Worm (Caenorhabditis elegans) whole organism, mixed stage, embryonic: ENCODE measurements around the gene tatn-1.

ENCODE experiments used
- M03D4.4 ChIP-seq: sonication (generic microtip); optimal IDR thresholded peaks from 2 replicates; lab custom pipeline; 2017; ENCODE audit warnings: mild to moderate bottlenecking, missing genetic modification characterization, missing compliant biosample characterization
- bed-3 ChIP-seq: fragments of 200-800 bp; sonication (Bioruptor generic); optimal IDR thresholded peaks from 3 replicates; lab custom pipeline; 2018; ENCODE audit warnings: mild to moderate bottlenecking, missing genetic modification characterization, moderate library complexity, missing compliant biosample characterization
- blmp-1 ChIP-seq: fragments of 150-350 bp; optimal IDR thresholded peaks from 2 replicates; lab custom pipeline; 2014; ENCODE audit warnings: missing biosample characterization, missing genetic modification characterization
- ceh-39 ChIP-seq: fragments of 150-350 bp; optimal IDR thresholded peaks from 2 replicates; lab custom pipeline; 2014; ENCODE audit warnings: missing biosample characterization, missing genetic modification characterization
- ceh-43 ChIP-seq: fragments of 200-800 bp; sonication (Bioruptor generic); optimal IDR thresholded peaks from 2 replicates; lab custom pipeline; 2018; ENCODE audit warnings: mild to moderate bottlenecking, missing genetic modification characterization, moderate library complexity, missing compliant biosample characterization
- ceh-83 ChIP-seq: fragments of 200-800 bp; sonication (Bioruptor generic); optimal IDR thresholded peaks from 2 replicates; lab custom pipeline; 2018; ENCODE audit warnings: mild to moderate bottlenecking, missing genetic modification characterization, missing compliant biosample characterization
- ces-1 ChIP-seq: fragments of 150-350 bp; optimal IDR thresholded peaks from 2 replicates; lab custom pipeline; 2014; ENCODE audit warnings: missing biosample characterization, missing genetic modification reagents, missing genetic modification characterization
- cnd-1 ChIP-seq: fragments of 200-800 bp; sonication (Bioruptor generic); optimal IDR thresholded peaks from 2 replicates; lab custom pipeline; 2018; ENCODE audit warnings: mild to moderate bottlenecking, missing genetic modification characterization, missing compliant biosample characterization
- drap-1 ChIP-seq: fragments of 200-800 bp; sonication (Bioruptor generic); optimal IDR thresholded peaks from 3 replicates; lab custom pipeline; 2018; ENCODE audit warnings: mild to moderate bottlenecking, missing genetic modification characterization, missing compliant biosample characterization
- elt-1 ChIP-seq: sonication (generic microtip); optimal IDR thresholded peaks from 2 replicates; lab custom pipeline; 2017; ENCODE audit warnings: missing genetic modification characterization, mild to moderate bottlenecking, missing compliant biosample characterization, antibody characterized with exemption, moderate library complexity, borderline replicate concordance; ENCODE audit not compliant: insufficient read depth
- elt-3 ChIP-seq: fragments of 150-350 bp; optimal IDR thresholded peaks from 2 replicates; lab custom pipeline; 2014; ENCODE audit warnings: missing biosample characterization, missing genetic modification characterization
- flh-1 ChIP-seq: fragments of 200-800 bp; sonication (Bioruptor generic); optimal IDR thresholded peaks from 2 replicates; lab custom pipeline; 2018; ENCODE audit warnings: mild to moderate bottlenecking, missing genetic modification characterization, moderate library complexity, missing compliant biosample characterization
- ham-2 ChIP-seq: fragments of 200-800 bp; sonication (Bioruptor generic); optimal IDR thresholded peaks from 2 replicates; lab custom pipeline; 2018; ENCODE audit warnings: mild to moderate bottlenecking, missing genetic modification characterization, missing compliant biosample characterization
- hlh-1 ChIP-seq: fragments of 150-350 bp; optimal IDR thresholded peaks from 2 replicates; lab custom pipeline; 2014; ENCODE audit warnings: missing biosample characterization, missing genetic modification reagents, missing genetic modification characterization
- lin-13 ChIP-seq: fragments of 150-350 bp; optimal IDR thresholded peaks from 2 replicates; lab custom pipeline; 2014; ENCODE audit warnings: missing biosample characterization, missing genetic modification characterization
- lin-32 ChIP-seq: fragments of 200-800 bp; sonication (Bioruptor generic); optimal IDR thresholded peaks from 2 replicates; lab custom pipeline; 2018; ENCODE audit warnings: mild to moderate bottlenecking, missing genetic modification characterization, missing compliant biosample characterization
- lsy-2 ChIP-seq: fragments of 150-350 bp; optimal IDR thresholded peaks from 2 replicates; lab custom pipeline; 2014; ENCODE audit warnings: missing biosample characterization, missing genetic modification characterization
- mab-5 ChIP-seq: fragments of 150-350 bp; optimal IDR thresholded peaks from 2 replicates; lab custom pipeline; 2014; ENCODE audit warnings: missing biosample characterization, missing genetic modification characterization
- mep-1 ChIP-seq: fragments of 150-350 bp; optimal IDR thresholded peaks from 2 replicates; lab custom pipeline; 2017; ENCODE audit warnings: missing biosample characterization, missing genetic modification reagents, missing genetic modification characterization, inconsistent platforms
- mls-2 ChIP-seq: sonication (generic microtip); optimal IDR thresholded peaks from 2 replicates; lab custom pipeline; 2016; ENCODE audit warnings: mild to moderate bottlenecking, missing genetic modification characterization, moderate library complexity, missing compliant biosample characterization
- nhr-12 ChIP-seq: fragments of 150-350 bp; optimal IDR thresholded peaks from 2 replicates; lab custom pipeline; 2014; ENCODE audit warnings: missing biosample characterization, missing genetic modification characterization
- nhr-2 ChIP-seq: fragments of 150-350 bp; optimal IDR thresholded peaks from 2 replicates; lab custom pipeline; 2014; ENCODE audit warnings: missing biosample characterization, missing genetic modification characterization
- nhr-237 ChIP-seq: fragments of 150-350 bp; optimal IDR thresholded peaks from 2 replicates; lab custom pipeline; 2014; ENCODE audit warnings: missing biosample characterization, missing genetic modification characterization
- nhr-28 ChIP-seq: fragments of 150-350 bp; optimal IDR thresholded peaks from 2 replicates; lab custom pipeline; 2014; ENCODE audit warnings: missing biosample characterization, missing genetic modification characterization
- nhr-76 ChIP-seq: sonication (generic microtip); optimal IDR thresholded peaks from 2 replicates; lab custom pipeline; 2017; ENCODE audit warnings: missing biosample characterization, missing genetic modification characterization
- pha-4 ChIP-seq: fragments of 150-350 bp; optimal IDR thresholded peaks from 2 replicates; lab custom pipeline; 2018; ENCODE audit warnings: missing biosample characterization, missing genetic modification reagents, missing genetic modification characterization
- sem-2 ChIP-seq: fragments of 200-800 bp; sonication (Bioruptor generic); optimal IDR thresholded peaks from 2 replicates; lab custom pipeline; 2018; ENCODE audit warnings: mild to moderate bottlenecking, missing genetic modification characterization, missing compliant biosample characterization
- snpc-4 ChIP-seq: fragments of 150-350 bp; optimal IDR thresholded peaks from 2 replicates; lab custom pipeline; 2014; ENCODE audit warnings: missing biosample characterization, missing genetic modification characterization
- sptf-1 ChIP-seq: sonication (generic microtip); optimal IDR thresholded peaks from 2 replicates; lab custom pipeline; 2017; ENCODE audit warnings: mild to moderate bottlenecking, missing genetic modification characterization, moderate library complexity, missing compliant biosample characterization
- tbx-8 ChIP-seq: fragments of 200-800 bp; sonication (Bioruptor generic); optimal IDR thresholded peaks from 2 replicates; lab custom pipeline; 2018; ENCODE audit warnings: mild to moderate bottlenecking, missing genetic modification characterization, moderate library complexity, missing compliant biosample characterization
- unc-120 ChIP-seq: sonication (generic microtip); optimal IDR thresholded peaks from 2 replicates; lab custom pipeline; 2017; ENCODE audit warnings: missing genetic modification characterization, missing compliant biosample characterization; ENCODE audit not compliant: poor library complexity, severe bottlenecking
- unc-39 ChIP-seq: fragments of 150-350 bp; optimal IDR thresholded peaks from 2 replicates; lab custom pipeline; 2014; ENCODE audit warnings: missing biosample characterization, missing genetic modification characterization
- unc-62 ChIP-seq: fragments of 150-350 bp; optimal IDR thresholded peaks from 2 replicates; lab custom pipeline; 2014; ENCODE audit warnings: missing biosample characterization, missing genetic modification reagents, missing genetic modification characterization
- zip-8 ChIP-seq: fragments of 150-350 bp; optimal IDR thresholded peaks from 2 replicates; lab custom pipeline; 2014; ENCODE audit warnings: missing biosample characterization, missing genetic modification characterization
- ztf-11 ChIP-seq: fragments of 150-350 bp; optimal IDR thresholded peaks from 2 replicates; lab custom pipeline; 2014; ENCODE audit warnings: missing biosample characterization, missing genetic modification characterization

tatn-1 gene

ce11 chrX:14746948-14747347 is 43.9 kb upstream of the tatn-1 start, which contains the start of gene C05G5.2:
Gene C05G5.2 (plus strand): TSS chrX:14747303.
- TF ChIP-seq ceh-39 (tag; lab: Kevin White, UChicago): peak; percentile 39
- TF ChIP-seq nhr-12: no peak
- no peak for TF ChIP-seq drap-1
- TF ChIP-seq pha-4: peak; percentile 41
- no peak for TF ChIP-seq flh-1 (GFP tag; lab: Kevin White, UChicago)
- TF ChIP-seq cnd-1 (tag; lab: Kevin White, UChicago): peak; percentile 49
- peak; percentile 66 for TF ChIP-seq unc-120 (tag; lab: Kevin White, UChicago)
- no peak for TF ChIP-seq elt-1 (tag; lab: Kevin White, UChicago)
- TF ChIP-seq lin-32 (GFP tag; lab: Kevin White, UChicago): no peak
- TF ChIP-seq blmp-1 (tag; lab: Kevin White, UChicago): no peak
- no peak for TF ChIP-seq sem-2
- TF ChIP-seq mep-1 (tag; lab: Kevin White, UChicago): peak; percentile 92
- TF ChIP-seq zip-8: no peak
- peak; percentile 36 for TF ChIP-seq sptf-1 (tag; lab: Kevin White, UChicago)
- TF ChIP-seq bed-3: no peak
- TF ChIP-seq nhr-2 (tag; lab: Kevin White, UChicago): peak; percentile 16
- TF ChIP-seq snpc-4 (tag; lab: Kevin White, UChicago): no peak
- no peak for TF ChIP-seq ham-2
- peak; percentile 68 for TF ChIP-seq lsy-2 (tag; lab: Kevin White, UChicago)
- TF ChIP-seq nhr-76 (tag; lab: Kevin White, UChicago): no peak
- no peak for TF ChIP-seq nhr-28 (tag; lab: Kevin White, UChicago)
- peak; percentile 47 for TF ChIP-seq mls-2 (tag; lab: Kevin White, UChicago)
- no peak for TF ChIP-seq ztf-11 (tag; lab: Kevin White, UChicago)
- peak; percentile 12 for TF ChIP-seq hlh-1
- peak; percentile 42 for TF ChIP-seq ces-1 (GFP tag; lab: Kevin White, UChicago)
- TF ChIP-seq lin-13: peak; percentile 51
- no peak for TF ChIP-seq mab-5
- TF ChIP-seq tbx-8 (GFP tag; lab: Kevin White, UChicago): no peak
- TF ChIP-seq unc-39 (tag; lab: Kevin White, UChicago): no peak
- TF ChIP-seq elt-3 (tag; lab: Kevin White, UChicago): peak; percentile 56
- peak; percentile 27 for TF ChIP-seq M03D4.4 (tag; lab: Kevin White, UChicago)
- peak; percentile 6 for TF ChIP-seq ceh-43 (GFP tag; lab: Kevin White, UChicago)
- peak; percentile 16 for TF ChIP-seq ceh-83 (GFP tag; lab: Kevin White, UChicago)
- peak; percentile 33 for TF ChIP-seq unc-62 (GFP tag; lab: Kevin White, UChicago)
- TF ChIP-seq nhr-237 (tag; lab: Kevin White, UChicago): peak; percentile 75

ce11 chrX:14751911-14752310 is 38.9 kb upstream of the tatn-1 start, which contains the start of gene C05G5.3:
Gene C05G5.3 (minus strand): TSS chrX:14752011.
- no peak for TF ChIP-seq nhr-12
- no peak for TF ChIP-seq zip-8
- TF ChIP-seq ztf-11 (tag; lab: Kevin White, UChicago): no peak
- no peak for TF ChIP-seq hlh-1
- TF ChIP-seq bed-3: no peak
- TF ChIP-seq unc-62 (GFP tag; lab: Kevin White, UChicago): no peak
- TF ChIP-seq mls-2 (tag; lab: Kevin White, UChicago): no peak
- no peak for TF ChIP-seq lin-13
- TF ChIP-seq sptf-1 (tag; lab: Kevin White, UChicago): no peak
- TF ChIP-seq ceh-39 (tag; lab: Kevin White, UChicago): no peak
- TF ChIP-seq unc-120 (tag; lab: Kevin White, UChicago): no peak
- TF ChIP-seq ham-2: no peak
- TF ChIP-seq tbx-8 (GFP tag; lab: Kevin White, UChicago): no peak
- TF ChIP-seq M03D4.4 (tag; lab: Kevin White, UChicago): no peak
- no peak for TF ChIP-seq mab-5
- TF ChIP-seq mep-1 (tag; lab: Kevin White, UChicago): no peak
- TF ChIP-seq lsy-2 (tag; lab: Kevin White, UChicago): no peak
- no peak for TF ChIP-seq snpc-4 (tag; lab: Kevin White, UChicago)
- no peak for TF ChIP-seq nhr-28 (tag; lab: Kevin White, UChicago)
- TF ChIP-seq nhr-76 (tag; lab: Kevin White, UChicago): no peak

ce11 chrX:14753514-14754076 is 37.2 kb upstream of the tatn-1 start, which contains the start of gene sucl-1:
Gene sucl-1 (plus strand): TSS chrX:14754026.
- no peak for TF ChIP-seq sptf-1 (tag; lab: Kevin White, UChicago)
- TF ChIP-seq elt-1 (tag; lab: Kevin White, UChicago): no peak
- peak; percentile 43 for TF ChIP-seq pha-4
- TF ChIP-seq mab-5: no peak
- no peak for TF ChIP-seq sem-2
- TF ChIP-seq unc-120 (tag; lab: Kevin White, UChicago): peak; percentile 64
- TF ChIP-seq ces-1 (GFP tag; lab: Kevin White, UChicago): peak; percentile 62
- TF ChIP-seq bed-3: no peak
- no peak for TF ChIP-seq lin-32 (GFP tag; lab: Kevin White, UChicago)
- TF ChIP-seq lsy-2 (tag; lab: Kevin White, UChicago): peak; percentile 16
- peak; percentile 18 for TF ChIP-seq ham-2
- TF ChIP-seq ceh-39 (tag; lab: Kevin White, UChicago): peak; percentile 66
- peak; percentile 57 for TF ChIP-seq lin-13
- TF ChIP-seq nhr-2 (tag; lab: Kevin White, UChicago): peak; percentile 21
- TF ChIP-seq elt-3 (tag; lab: Kevin White, UChicago): no peak
- no peak for TF ChIP-seq flh-1 (GFP tag; lab: Kevin White, UChicago)
- TF ChIP-seq M03D4.4 (tag; lab: Kevin White, UChicago): peak; percentile 51
- TF ChIP-seq cnd-1 (tag; lab: Kevin White, UChicago): peak; percentile 31
- peak; percentile 58 for TF ChIP-seq hlh-1
- TF ChIP-seq drap-1: peak; percentile 42
- no peak for TF ChIP-seq blmp-1 (tag; lab: Kevin White, UChicago)
- TF ChIP-seq mep-1 (tag; lab: Kevin White, UChicago): peak; percentile 83
- TF ChIP-seq mls-2 (tag; lab: Kevin White, UChicago): peak; percentile 86
- TF ChIP-seq snpc-4 (tag; lab: Kevin White, UChicago): no peak
- peak; percentile 43 for TF ChIP-seq ztf-11 (tag; lab: Kevin White, UChicago)
- peak; percentile 43 for TF ChIP-seq unc-62 (GFP tag; lab: Kevin White, UChicago)
